Worm (Caenorhabditis elegans) whole organism, L3 larva: ENCODE measurements around the gene F30B5.11.

Source experiments
- R02D3.7 ChIP-seq: fragments of 150-350 bp; optimal IDR thresholded peaks from 2 replicates; lab custom pipeline; 2014; ENCODE audit warnings: missing biosample characterization, missing genetic modification characterization
- ZK546.5 ChIP-seq: sonication (generic microtip); optimal IDR thresholded peaks from 2 replicates; lab custom pipeline; 2017; ENCODE audit warnings: missing biosample characterization, missing genetic modification characterization
- aly-2 ChIP-seq: fragments of 150-350 bp; optimal IDR thresholded peaks from 2 replicates; lab custom pipeline; 2014; ENCODE audit warnings: missing biosample characterization, missing genetic modification characterization
- ama-1 ChIP-seq: fragments of 150-350 bp; optimal IDR thresholded peaks from 2 replicates; lab custom pipeline; 2018
- ceh-16 ChIP-seq: sonication (generic microtip); optimal IDR thresholded peaks from 2 replicates; lab custom pipeline; 2017; ENCODE audit warnings: missing biosample characterization, missing genetic modification characterization
- ceh-82 ChIP-seq: fragments of 150-350 bp; optimal IDR thresholded peaks from 2 replicates; lab custom pipeline; 2014; ENCODE audit warnings: missing biosample characterization, missing genetic modification characterization
- ceh-9 ChIP-seq: sonication (generic microtip); optimal IDR thresholded peaks from 2 replicates; lab custom pipeline; 2018; ENCODE audit warnings: missing biosample characterization, missing genetic modification characterization
- egl-27 ChIP-seq: sonication (generic microtip); optimal IDR thresholded peaks from 4 replicates; lab custom pipeline; 2017; ENCODE audit warnings: missing biosample characterization, missing genetic modification reagents, missing genetic modification characterization
- elt-1 ChIP-seq: fragments of 150-350 bp; optimal IDR thresholded peaks from 2 replicates; lab custom pipeline; 2014; ENCODE audit warnings: missing biosample characterization, missing genetic modification characterization
- elt-2 ChIP-seq: sonication (generic microtip); optimal IDR thresholded peaks from 2 replicates; lab custom pipeline; 2016; ENCODE audit warnings: missing genetic modification reagents, mild to moderate bottlenecking, missing genetic modification characterization, missing compliant biosample characterization
- elt-3 ChIP-seq, 3 experiments: fragments of 150-350 bp in 1 of 3; sonication (generic microtip) in 2 of 3; optimal IDR thresholded peaks; 2 replicates in 2 of 3; 4 replicates in 1 of 3; lab custom pipeline; 2014 to 2017; ENCODE audit warnings: missing biosample characterization in 3 of 3, missing genetic modification characterization in 3 of 3
- fkh-10 ChIP-seq: sonication (generic microtip); optimal IDR thresholded peaks from 2 replicates; lab custom pipeline; 2017; ENCODE audit warnings: missing biosample characterization, missing genetic modification reagents, missing genetic modification characterization
- fkh-2 ChIP-seq: fragments of 150-350 bp; optimal IDR thresholded peaks from 2 replicates; lab custom pipeline; 2014; ENCODE audit warnings: missing biosample characterization, missing genetic modification reagents, missing genetic modification characterization
- jun-1 ChIP-seq: fragments of 150-350 bp; optimal IDR thresholded peaks from 2 replicates; lab custom pipeline; 2014; ENCODE audit warnings: missing biosample characterization, missing genetic modification reagents, missing genetic modification characterization
- lin-15B ChIP-seq: fragments of 150-350 bp; optimal IDR thresholded peaks from 2 replicates; lab custom pipeline; 2014; ENCODE audit warnings: missing biosample characterization, missing genetic modification characterization
- lin-39 ChIP-seq: fragments of 150-350 bp; optimal IDR thresholded peaks from 2 replicates; lab custom pipeline; 2018; ENCODE audit warnings: missing biosample characterization, missing genetic modification reagents, missing genetic modification characterization
- lsy-12 ChIP-seq: sonication (generic microtip); optimal IDR thresholded peaks from 2 replicates; lab custom pipeline; 2016; ENCODE audit warnings: mild to moderate bottlenecking, missing genetic modification characterization, missing compliant biosample characterization
- mml-1 ChIP-seq: fragments of 150-350 bp; sonication (generic microtip); optimal IDR thresholded peaks from 3 replicates; lab custom pipeline; 2014; ENCODE audit warnings: missing biosample characterization, missing genetic modification characterization
- nfya-1 ChIP-seq: sonication (generic microtip); optimal IDR thresholded peaks from 2 replicates; lab custom pipeline; 2017; ENCODE audit warnings: missing genetic modification characterization, mild to moderate bottlenecking, missing compliant biosample characterization, antibody characterized with exemption, moderate library complexity; ENCODE audit not compliant: insufficient read depth
- nhr-11 ChIP-seq: fragments of 150-350 bp; optimal IDR thresholded peaks from 2 replicates; lab custom pipeline; 2014; ENCODE audit warnings: missing biosample characterization, missing genetic modification characterization
- nhr-23 ChIP-seq: fragments of 150-350 bp; optimal IDR thresholded peaks from 2 replicates; lab custom pipeline; 2014; ENCODE audit warnings: missing biosample characterization, missing genetic modification reagents, missing genetic modification characterization
- nhr-237 ChIP-seq: fragments of 150-350 bp; optimal IDR thresholded peaks from 2 replicates; lab custom pipeline; 2014; ENCODE audit warnings: missing biosample characterization, missing genetic modification characterization
- nhr-25 ChIP-seq: sonication (generic microtip); optimal IDR thresholded peaks from 2 replicates; lab custom pipeline; 2017; ENCODE audit warnings: missing biosample characterization, missing genetic modification characterization
- nhr-43 ChIP-seq: sonication (generic microtip); optimal IDR thresholded peaks from 2 replicates; lab custom pipeline; 2016; ENCODE audit warnings: mild to moderate bottlenecking, missing genetic modification characterization, missing compliant biosample characterization; ENCODE audit not compliant: poor library complexity, severe bottlenecking
- nhr-67 ChIP-seq: fragments of 150-350 bp; optimal IDR thresholded peaks from 2 replicates; lab custom pipeline; 2014; ENCODE audit warnings: missing biosample characterization, missing genetic modification characterization
- nhr-76 ChIP-seq: fragments of 150-350 bp; sonication (generic microtip); optimal IDR thresholded peaks from 5 replicates; lab custom pipeline; 2014; ENCODE audit warnings: missing biosample characterization, missing genetic modification characterization
- nhr-77 ChIP-seq: fragments of 150-350 bp; optimal IDR thresholded peaks from 2 replicates; lab custom pipeline; 2014; ENCODE audit warnings: missing biosample characterization, missing genetic modification characterization
- pha-4 ChIP-seq: fragments of 150-350 bp; optimal IDR thresholded peaks from 2 replicates; lab custom pipeline; 2014; ENCODE audit warnings: missing biosample characterization, missing genetic modification reagents, missing genetic modification characterization
- skn-1 ChIP-seq: fragments of 150-350 bp; optimal IDR thresholded peaks from 2 replicates; lab custom pipeline; 2014; ENCODE audit warnings: missing biosample characterization, missing genetic modification characterization
- snpc-4 ChIP-seq: fragments of 150-350 bp; optimal IDR thresholded peaks from 2 replicates; lab custom pipeline; 2014; ENCODE audit warnings: missing biosample characterization, missing genetic modification characterization
- unc-39 ChIP-seq: sonication (generic microtip); optimal IDR thresholded peaks from 4 replicates; lab custom pipeline; 2017; ENCODE audit warnings: missing biosample characterization, missing genetic modification characterization
- unc-62 ChIP-seq: fragments of 150-350 bp; sonication (generic microtip); optimal IDR thresholded peaks from 4 replicates; lab custom pipeline; 2014; ENCODE audit warnings: missing biosample characterization, missing genetic modification reagents, missing genetic modification characterization
- ztf-11 ChIP-seq: fragments of 150-350 bp; optimal IDR thresholded peaks from 2 replicates; lab custom pipeline; 2014; ENCODE audit warnings: missing biosample characterization, missing genetic modification characterization

Gene F30B5.11

DNA sequence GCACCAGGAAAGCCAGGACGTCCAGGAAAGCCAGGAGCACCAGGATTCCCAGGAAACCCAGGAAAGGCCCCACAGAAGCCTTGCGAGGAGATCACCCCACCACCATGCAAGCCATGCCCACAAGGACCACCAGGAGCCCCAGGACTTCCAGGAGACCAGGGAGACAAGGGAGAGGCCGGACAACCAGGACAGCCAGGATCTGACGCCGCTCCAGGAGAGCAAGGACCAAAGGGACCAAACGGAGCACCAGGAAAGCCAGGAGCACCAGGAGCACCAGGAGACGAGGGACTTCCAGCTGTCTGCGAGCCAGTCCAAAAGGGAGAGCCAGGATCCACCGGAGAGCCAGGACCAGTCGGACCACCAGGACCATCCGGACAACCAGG lies 16.1 kb upstream of the F30B5.11 start:
- TF ChIP-seq R02D3.7 = no peak
- TF ChIP-seq elt-3 (tag; optimal IDR thresholded peaks at IDR 0.05; lab: Kevin White, UChicago) = no peak
- no peak for TF ChIP-seq jun-1 (tag; lab: Kevin White, UChicago)
- TF ChIP-seq lin-39 (tag; lab: Kevin White, UChicago) = no peak
- TF ChIP-seq snpc-4 (tag; lab: Kevin White, UChicago) = no peak
- TF ChIP-seq nhr-11 (tag; lab: Kevin White, UChicago) = no peak
- no peak for TF ChIP-seq nhr-43 (tag; lab: Kevin White, UChicago)
- no peak for TF ChIP-seq elt-2 (tag; lab: Kevin White, UChicago)

- no peak for TF ChIP-seq nhr-237
- peak in 1 of 3 experiments; percentile 31 for TF ChIP-seq elt-3 (tag; optimal IDR thresholded peaks at IDR 0.05; lab: Kevin White, UChicago)
- no peak for TF ChIP-seq fkh-10 (GFP tag; lab: Kevin White, UChicago)
- no peak for TF ChIP-seq snpc-4 (tag; lab: Kevin White, UChicago)
- peak; percentile 93 for TF ChIP-seq ama-1 (lab: Kevin White, UChicago)
- peak; percentile 30 for TF ChIP-seq nfya-1 (tag; lab: Kevin White, UChicago)
- peak; percentile 2 for TF ChIP-seq nhr-23 (tag; lab: Kevin White, UChicago)
- TF ChIP-seq nhr-43 (tag; lab: Kevin White, UChicago) = peak; percentile 80
- TF ChIP-seq nhr-25 (tag; lab: Kevin White, UChicago) = peak; percentile 77
Measured at ce11 chrIV:4235315-4236024, 15.6 kb upstream of the F30B5.11 start, which contains the start of the genes zipt-2.2 and dpy-13. Gene zipt-2.2, minus strand, starts transcription at chrIV:4235365. Gene dpy-13, plus strand, starts transcription at chrIV:4235614.

DNA sequence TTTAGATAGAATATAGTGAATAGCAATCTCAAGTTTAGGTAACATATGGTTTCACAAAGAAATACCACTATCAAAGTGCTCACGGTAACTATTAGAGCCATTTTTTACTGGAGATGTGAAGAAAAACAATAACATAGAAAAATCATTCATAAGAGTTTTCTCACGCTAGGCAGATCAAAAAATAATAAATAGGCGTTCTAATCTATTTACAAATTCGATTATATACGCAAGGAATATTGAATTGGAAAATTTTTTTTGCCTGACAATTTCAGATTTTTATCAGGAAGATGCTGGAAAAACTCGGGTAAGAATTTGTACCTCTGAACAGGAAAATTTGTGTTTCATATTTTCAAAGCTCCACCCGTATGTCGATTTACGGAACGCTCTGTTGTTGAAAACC lies 8.0 kb upstream of the F30B5.11 start, which contains the start of gene srbc-70:
TSS of gene srbc-70 (minus strand) at position 101 of the 400 bp plus-strand sequence.
- TF ChIP-seq ceh-9 (tag; lab: Kevin White, UChicago) (no peak), nhr-77 (tag; lab: Kevin White, UChicago) (no peak), elt-2 (tag; lab: Kevin White, UChicago) (no peak), skn-1 (no peak), nhr-237 (no peak), egl-27 (tag; lab: Kevin White, UChicago) (no peak), fkh-10 (GFP tag; lab: Kevin White, UChicago) (no peak), mml-1 (tag; lab: Kevin White, UChicago) (no peak), lin-39 (tag; lab: Kevin White, UChicago) (no peak), nhr-67 (tag; lab: Kevin White, UChicago) (no peak), aly-2 (tag; lab: Kevin White, UChicago) (no peak)

- TF ChIP-seq ZK546.5 (tag; lab: Kevin White, UChicago) (no peak), elt-1 (no peak), elt-2 (tag; lab: Kevin White, UChicago) (no peak), unc-39 (tag; lab: Kevin White, UChicago) (no peak), lsy-12 (tag; lab: Kevin White, UChicago) (no peak), fkh-2 (tag; lab: Kevin White, UChicago) (no peak), ceh-16 (tag; lab: Kevin White, UChicago) (no peak), nhr-76 (tag; lab: Kevin White, UChicago) (no peak), ceh-82 (no peak), lin-39 (tag; lab: Kevin White, UChicago) (no peak), nhr-23 (tag; lab: Kevin White, UChicago) (no peak), egl-27 (tag; lab: Kevin White, UChicago) (no peak), ceh-9 (tag; lab: Kevin White, UChicago) (no peak), ztf-11 (tag; lab: Kevin White, UChicago) (no peak), lin-15B (tag; lab: Kevin White, UChicago) (no peak), nhr-67 (tag; lab: Kevin White, UChicago) (no peak)
Measured at ce11 chrIV:4225851-4226250, 6.0 kb upstream of the F30B5.11 start, which contains the start of gene srbc-71. Gene srbc-71, minus strand, starts transcription at chrIV:4225951.

DNA sequence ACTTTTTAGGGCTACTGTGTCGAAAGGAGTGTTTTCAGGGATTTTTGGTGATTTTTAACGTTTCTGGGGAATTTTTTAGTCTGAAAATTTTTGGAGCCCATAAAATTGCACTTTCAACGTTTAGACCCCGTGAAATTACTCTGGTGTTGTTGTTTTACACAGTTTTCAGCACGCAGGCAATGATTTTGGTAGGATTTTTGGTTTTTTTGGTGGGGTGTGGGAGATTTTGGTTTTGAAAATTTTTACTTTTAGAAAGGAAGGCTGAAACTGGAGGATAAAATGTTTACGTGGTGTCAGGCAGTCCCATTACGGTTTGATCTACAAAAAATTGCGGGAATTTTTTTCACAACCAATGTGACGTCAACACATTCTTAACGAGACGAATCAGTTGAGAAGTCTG lies 1.6 kb downstream of the F30B5.11 start:
- peak; percentile 63 for TF ChIP-seq ama-1 (lab: Kevin White, UChicago)
- no peak for TF ChIP-seq unc-62 (GFP tag; lab: Kevin White, UChicago)
- TF ChIP-seq ceh-9 (tag; lab: Kevin White, UChicago) = no peak
- TF ChIP-seq pha-4 (tag; lab: Kevin White, UChicago) = no peak
- TF ChIP-seq elt-3 (tag; optimal IDR thresholded peaks at IDR 0.05; lab: Kevin White, UChicago) = no peak
- TF ChIP-seq nhr-25 (tag; lab: Kevin White, UChicago) = no peak
- TF ChIP-seq nhr-23 (tag; lab: Kevin White, UChicago) = no peak
- TF ChIP-seq fkh-10 (GFP tag; lab: Kevin White, UChicago) = no peak
- no peak for TF ChIP-seq elt-1
